Fruit fly (Drosophila melanogaster) whole organism, embryonic: ENCODE results near the gene CG3198.
A peak's percentile ranks its signal among the peaks of the same experiment; 100 is the strongest.

Experiments
- CG10462 ChIP-seq: fragments of 200-800 bp; sonication (Bioruptor generic); optimal IDR thresholded peaks from 2 replicates; lab custom pipeline; 2016; ENCODE audit warnings: missing biosample characterization, missing genetic modification characterization
- CG10979 ChIP-seq: fragments of 200-800 bp; sonication (Bioruptor generic); optimal IDR thresholded peaks from 2 replicates; lab custom pipeline; 2018; ENCODE audit warnings: missing biosample characterization, mild to moderate bottlenecking, missing genetic modification characterization, moderate library complexity
- CG12071 ChIP-seq: fragments of 200-800 bp; sonication (Bioruptor generic); optimal IDR thresholded peaks from 3 replicates; lab custom pipeline; 2018; ENCODE audit warnings: missing biosample characterization, mild to moderate bottlenecking, missing genetic modification characterization
- CG12104 ChIP-seq: fragments of 200-800 bp; sonication (Bioruptor generic); optimal IDR thresholded peaks from 3 replicates; lab custom pipeline; 2016; ENCODE audit warnings: missing biosample characterization, missing genetic modification characterization
- CG13287 ChIP-seq: fragments of 200-800 bp; sonication (Bioruptor generic); IDR thresholded peaks from 2 replicates; pipeline ENCODE4 v1.3.6; 2022; ENCODE audit warnings: missing biosample characterization, missing genetic modification characterization; ENCODE audit not compliant: partially characterized antibody
- CG1647 ChIP-seq: fragments of 200-800 bp; sonication (Bioruptor generic); optimal IDR thresholded peaks from 3 replicates; lab custom pipeline; 2016; ENCODE audit warnings: missing biosample characterization, missing genetic modification characterization
- CG17328 ChIP-seq: fragments of 200-800 bp; sonication (Bioruptor generic); IDR thresholded peaks from 2 replicates; pipeline ENCODE4 v1.3.6; 2022; ENCODE audit warnings: missing biosample characterization, missing genetic modification characterization
- CG1832 ChIP-seq: fragments of 200-800 bp; sonication (Bioruptor generic); optimal IDR thresholded peaks from 2 replicates; lab custom pipeline; 2017; ENCODE audit warnings: missing biosample characterization, mild to moderate bottlenecking, missing genetic modification characterization, inconsistent platforms
- CG18619 ChIP-seq: fragments of 200-800 bp; sonication (Bioruptor generic); optimal IDR thresholded peaks from 3 replicates; lab custom pipeline; 2017; ENCODE audit warnings: missing biosample characterization, mild to moderate bottlenecking, missing genetic modification characterization
- CG3163 ChIP-seq: fragments of 200-800 bp; sonication (Bioruptor generic); optimal IDR thresholded peaks from 3 replicates; lab custom pipeline; 2016; ENCODE audit warnings: missing biosample characterization, missing genetic modification characterization
- CG7928 ChIP-seq: fragments of 200-800 bp; sonication (Bioruptor generic); optimal IDR thresholded peaks from 2 replicates; lab custom pipeline; 2017; ENCODE audit warnings: missing biosample characterization, mild to moderate bottlenecking, missing genetic modification characterization
- CG7963 ChIP-seq: fragments of 200-800 bp; sonication (Bioruptor generic); IDR thresholded peaks from 3 replicates; pipeline ENCODE4 v1.3.6; 2022; ENCODE audit warnings: missing biosample characterization, missing genetic modification characterization; ENCODE audit not compliant: partially characterized antibody
- CG9215 ChIP-seq: fragments of 200-800 bp; sonication (Bioruptor generic); IDR thresholded peaks from 2 replicates; pipeline ENCODE4 v1.3.6; 2022; ENCODE audit warnings: missing biosample characterization, missing genetic modification characterization
- CHES-1-like ChIP-seq: fragments of 200-800 bp; sonication (Bioruptor generic); optimal IDR thresholded peaks from 2 replicates; lab custom pipeline; 2016; ENCODE audit warnings: missing biosample characterization, missing genetic modification characterization
- CTCF ChIP-seq: fragments of 200-800 bp; sonication (Bioruptor generic); optimal IDR thresholded peaks from 2 replicates; lab custom pipeline; 2017; ENCODE audit warnings: missing biosample characterization, mild to moderate bottlenecking, missing genetic modification characterization, moderate library complexity
- Drgx ChIP-seq: fragments of 200-800 bp; sonication (Bioruptor generic); IDR thresholded peaks from 2 replicates; pipeline ENCODE4 v1.3.6; 2022; ENCODE audit warnings: missing biosample characterization, missing genetic modification characterization
- HmgZ ChIP-seq: fragments of 200-800 bp; sonication (Bioruptor generic); optimal IDR thresholded peaks from 2 replicates; lab custom pipeline; 2018; ENCODE audit warnings: missing biosample characterization, mild to moderate bottlenecking, missing genetic modification characterization
- Hr39 ChIP-seq: fragments of >200 bp; optimal IDR thresholded peaks from 2 replicates; lab custom pipeline; 2017
- Kr ChIP-seq: fragments of 200-800 bp; sonication (Bioruptor generic); optimal IDR thresholded peaks from 2 replicates; lab custom pipeline; 2017; ENCODE audit warnings: missing biosample characterization, mild to moderate bottlenecking, missing genetic modification characterization
- Med ChIP-seq: fragments of 200-800 bp; sonication (Bioruptor generic); peaks from one replicate; lab custom pipeline; 2016; ENCODE audit warnings: missing biosample characterization, missing genetic modification characterization, mild to moderate bottlenecking, inconsistent platforms, moderate library complexity
- Nf-YA ChIP-seq: fragments of 200-800 bp; sonication (Bioruptor generic); IDR thresholded peaks from 2 replicates; pipeline ENCODE4 v1.3.6; 2022; ENCODE audit warnings: missing biosample characterization, missing genetic modification characterization
- PHDP ChIP-seq: fragments of 200-800 bp; sonication (Bioruptor generic); optimal IDR thresholded peaks from 3 replicates; lab custom pipeline; 2018; ENCODE audit warnings: missing biosample characterization, mild to moderate bottlenecking, missing genetic modification characterization, moderate library complexity
- Ptx1 ChIP-seq: fragments of 200-800 bp; sonication (Bioruptor generic); IDR thresholded peaks from 2 replicates; pipeline ENCODE4 v1.3.6; 2022; ENCODE audit warnings: missing biosample characterization, missing genetic modification characterization
- Ssrp ChIP-seq: fragments of 200-800 bp; sonication (Bioruptor generic); optimal IDR thresholded peaks from 2 replicates; lab custom pipeline; 2018; ENCODE audit warnings: missing biosample characterization, mild to moderate bottlenecking, missing genetic modification characterization, moderate library complexity
- amos ChIP-seq: fragments of 200-800 bp; sonication (Bioruptor generic); IDR thresholded peaks from 2 replicates; pipeline ENCODE4 v1.3.6; 2022; ENCODE audit warnings: missing biosample characterization, missing genetic modification characterization; ENCODE audit not compliant: partially characterized antibody
- az2 ChIP-seq: fragments of 200-800 bp; sonication (Bioruptor generic); optimal IDR thresholded peaks from 3 replicates; lab custom pipeline; 2016; ENCODE audit warnings: missing biosample characterization, missing genetic modification characterization
- bsh ChIP-seq, 2 experiments: fragments of 200-800 bp; sonication (Bioruptor generic); optimal IDR thresholded peaks; 2 replicates each; lab custom pipeline; 2017 to 2018; ENCODE audit warnings: mild to moderate bottlenecking in 2 of 2, missing biosample characterization in 2 of 2, missing genetic modification characterization in 2 of 2, moderate library complexity in 1 of 2
- chinmo ChIP-seq: fragments of 200-800 bp; sonication (Bioruptor generic); IDR thresholded peaks from 4 replicates; pipeline ENCODE4 v1.3.6; 2022; ENCODE audit warnings: missing biosample characterization, missing genetic modification characterization; ENCODE audit not compliant: partially characterized antibody
- da ChIP-seq: fragments of 200-800 bp; sonication (Bioruptor generic); optimal IDR thresholded peaks from 2 replicates; lab custom pipeline; 2016; ENCODE audit warnings: missing biosample characterization, missing genetic modification characterization
- dysf ChIP-seq: fragments of 200-800 bp; sonication (Bioruptor generic); IDR thresholded peaks from 3 replicates; pipeline ENCODE4 v1.3.6; 2022; ENCODE audit warnings: missing biosample characterization, missing genetic modification characterization
- ems ChIP-seq: fragments of 200-800 bp; sonication (Bioruptor generic); optimal IDR thresholded peaks from 3 replicates; lab custom pipeline; 2016; ENCODE audit warnings: missing biosample characterization, missing genetic modification characterization
- ind ChIP-seq: fragments of 200-800 bp; sonication (Bioruptor generic); optimal IDR thresholded peaks from 3 replicates; lab custom pipeline; 2016; ENCODE audit warnings: missing biosample characterization, missing genetic modification characterization
- nom ChIP-seq: fragments of 200-800 bp; sonication (Bioruptor generic); optimal IDR thresholded peaks from 2 replicates; lab custom pipeline; 2017; ENCODE audit warnings: missing biosample characterization, missing genetic modification characterization, mild to moderate bottlenecking, moderate library complexity, missing genetic modification reagents
- onecut ChIP-seq: fragments of 200-800 bp; sonication (Bioruptor generic); IDR thresholded peaks from 2 replicates; pipeline ENCODE4 v1.3.6; 2022; ENCODE audit warnings: missing biosample characterization, missing genetic modification characterization
- ranshi ChIP-seq: fragments of 200-800 bp; sonication (Bioruptor generic); IDR thresholded peaks from 2 replicates; pipeline ENCODE4 v1.3.6; 2022; ENCODE audit warnings: missing biosample characterization, missing genetic modification characterization
- salm ChIP-seq: fragments of 200-800 bp; sonication (Bioruptor generic); optimal IDR thresholded peaks from 2 replicates; lab custom pipeline; 2018; ENCODE audit warnings: missing biosample characterization, mild to moderate bottlenecking, missing genetic modification characterization
- scrt ChIP-seq: fragments of 200-800 bp; sonication (Bioruptor generic); optimal IDR thresholded peaks from 2 replicates; lab custom pipeline; 2018; ENCODE audit warnings: missing biosample characterization, mild to moderate bottlenecking, missing genetic modification characterization, moderate library complexity
- sima ChIP-seq: fragments of 200-800 bp; sonication (Bioruptor generic); optimal IDR thresholded peaks from 2 replicates; lab custom pipeline; 2016; ENCODE audit warnings: missing biosample characterization, missing genetic modification characterization
- trh ChIP-seq: fragments of 200-800 bp; sonication (Bioruptor generic); optimal IDR thresholded peaks from 2 replicates; lab custom pipeline; 2016; ENCODE audit warnings: missing biosample characterization, missing genetic modification characterization
- vfl ChIP-seq: fragments of 200-800 bp; sonication (Bioruptor generic); optimal IDR thresholded peaks from 2 replicates; lab custom pipeline; 2016; ENCODE audit warnings: missing biosample characterization, missing genetic modification characterization
- z ChIP-seq: fragments of 200-800 bp; sonication (Bioruptor generic); IDR thresholded peaks from 3 replicates; pipeline ENCODE4 v1.3.6; 2022; ENCODE audit warnings: missing biosample characterization, missing genetic modification characterization

Gene CG3198

DNA sequence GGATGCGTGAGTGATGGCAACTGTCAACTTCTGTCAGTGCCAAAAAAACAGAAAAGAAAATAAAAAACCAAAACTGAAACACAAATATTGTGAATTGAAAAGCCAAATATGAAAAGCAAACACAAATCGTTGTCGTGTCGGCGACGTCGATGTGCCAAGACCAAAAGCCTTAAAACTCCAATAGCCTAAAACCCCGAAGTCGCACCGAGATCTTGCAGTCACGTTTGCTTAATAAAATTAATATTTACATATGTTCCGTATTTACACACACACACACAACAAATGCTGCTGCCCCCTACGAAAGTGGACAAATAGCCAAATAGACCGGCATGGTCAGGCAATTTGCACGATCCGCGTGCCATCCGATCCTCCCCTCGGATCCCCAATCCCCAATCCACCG lies 35.6 kb downstream of the CG3198 start (continued):
- TF ChIP-seq chinmo (GFP tag; lab: Robert Waterston, UW) (no peak), CG7928 (GFP tag; lab: Kevin White, UChicago) (no peak), Ptx1 (GFP tag; lab: Robert Waterston, UW) (no peak), CG13287 (GFP tag; lab: Robert Waterston, UW) (no peak), HmgZ (tag; lab: Kevin White, UChicago) (no peak), Ssrp (tag; lab: Kevin White, UChicago) (no peak), PHDP (tag; lab: Kevin White, UChicago) (peak; percentile 17), CG12104 (GFP tag; lab: Kevin White, UChicago) (no peak), CG7963 (GFP tag; lab: Robert Waterston, UW) (no peak), vfl (GFP tag; lab: Kevin White, UChicago) (no peak), CG10462 (GFP tag; lab: Kevin White, UChicago) (no peak), onecut (GFP tag; lab: Robert Waterston, UW) (no peak), az2 (GFP tag; lab: Kevin White, UChicago) (no peak), CG12071 (GFP tag; lab: Kevin White, UChicago) (peak; percentile 41), z (no peak), sima (GFP tag; lab: Kevin White, UChicago) (no peak), CG10979 (tag; lab: Kevin White, UChicago) (no peak), scrt (no peak), Hr39 (lab: Kevin White, UChicago) (no peak), CG18619 (no peak)

DNA sequence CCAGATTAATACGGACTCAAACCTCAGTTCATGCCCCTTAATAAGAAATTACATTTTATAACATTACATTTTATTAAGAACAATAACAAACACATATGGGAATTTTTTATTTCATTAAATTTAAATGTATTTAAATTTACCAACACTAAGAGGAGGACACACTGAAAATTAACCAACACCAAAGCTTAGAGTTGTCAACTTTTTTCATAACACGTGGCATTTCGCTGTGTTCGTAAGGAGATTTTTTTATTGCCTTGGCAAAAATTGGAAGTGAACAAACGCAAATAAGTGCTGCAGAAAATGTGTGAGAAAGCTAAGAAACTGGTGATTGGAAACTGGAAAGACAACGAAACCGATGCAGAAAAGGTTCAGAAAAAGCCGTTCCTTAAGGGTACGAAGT lies 40.1 kb downstream of the CG3198 start, which contains the start of gene CG14443:
Gene CG14443 (plus strand): TSS at position 301 of the 400 bp plus-strand sequence.
- TF ChIP-seq CG3163 (GFP tag; lab: Kevin White, UChicago) (no peak), trh (no peak), salm (no peak), Kr (GFP tag; lab: Kevin White, UChicago) (no peak), dysf (GFP tag; lab: Robert Waterston, UW) (no peak), Med (GFP tag; lab: Kevin White, UChicago) (no peak), CG1832 (no peak), ind (no peak), CG17328 (GFP tag; lab: Robert Waterston, UW) (no peak), da (GFP tag; lab: Kevin White, UChicago) (no peak), Nf-YA (GFP tag; lab: Robert Waterston, UW) (no peak), ranshi (GFP tag; lab: Robert Waterston, UW) (no peak), CHES-1-like (no peak), amos (GFP tag; lab: Robert Waterston, UW) (no peak), CG12071 (GFP tag; lab: Kevin White, UChicago) (no peak), CG9215 (GFP tag; lab: Robert Waterston, UW) (no peak), CG1647 (no peak), ems (GFP tag; lab: Kevin White, UChicago) (no peak)

DNA sequence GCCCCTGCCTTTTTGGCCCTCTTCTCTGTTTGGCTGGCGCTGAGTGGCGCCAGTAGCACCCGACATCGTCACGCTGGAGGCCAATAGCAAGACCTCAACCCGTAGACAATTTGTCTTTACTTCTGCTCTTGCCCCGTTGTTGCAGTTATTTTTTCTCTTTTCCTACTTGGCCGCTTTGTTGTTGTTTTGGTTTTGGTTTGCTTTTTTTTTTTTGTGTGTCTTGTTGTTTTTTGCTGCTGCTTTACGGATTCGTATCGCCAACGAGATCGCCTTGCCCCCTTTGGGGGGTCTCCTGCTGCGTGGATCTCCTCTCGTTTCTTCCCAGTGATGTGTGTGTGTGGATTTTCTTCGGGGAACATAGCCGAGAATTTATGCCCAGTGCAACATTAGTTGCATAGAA lies 41.9 kb downstream of the CG3198 start:
- TF ChIP-seq nom (GFP tag; lab: Kevin White, UChicago) (peak; percentile 66), bsh (GFP tag; optimal IDR thresholded peaks at IDR 0.05; lab: Kevin White, UChicago) (peak in 1 of 2 experiments; percentile 69), CTCF (no peak), Drgx (GFP tag; lab: Robert Waterston, UW) (peak; percentile 70)
